Fruit fly (Drosophila melanogaster) whole organism, embryonic: ENCODE data around the gene ast.

Experiments
- CG1024 ChIP-seq: fragments of 200-800 bp; sonication (Bioruptor generic); IDR thresholded peaks from 2 replicates; pipeline ENCODE4 v1.3.6; 2022; ENCODE audit warnings: missing biosample characterization, missing genetic modification characterization
- CG10979 ChIP-seq: fragments of 200-800 bp; sonication (Bioruptor generic); optimal IDR thresholded peaks from 2 replicates; lab custom pipeline; 2018; ENCODE audit warnings: missing biosample characterization, mild to moderate bottlenecking, missing genetic modification characterization, moderate library complexity
- CG12071 ChIP-seq: fragments of 200-800 bp; sonication (Bioruptor generic); optimal IDR thresholded peaks from 3 replicates; lab custom pipeline; 2018; ENCODE audit warnings: missing biosample characterization, mild to moderate bottlenecking, missing genetic modification characterization
- CG12769 ChIP-seq: fragments of 200-800 bp; sonication (Bioruptor generic); optimal IDR thresholded peaks from 2 replicates; lab custom pipeline; 2019; ENCODE audit warnings: missing biosample characterization, mild to moderate bottlenecking, missing genetic modification characterization, moderate library complexity
- CG15011 ChIP-seq: fragments of 200-800 bp; sonication (Bioruptor generic); optimal IDR thresholded peaks from 3 replicates; lab custom pipeline; 2018; ENCODE audit warnings: missing biosample characterization, mild to moderate bottlenecking, missing genetic modification characterization
- CG17359 ChIP-seq: fragments of 200-800 bp; sonication (Bioruptor generic); optimal IDR thresholded peaks from 3 replicates; lab custom pipeline; 2018; ENCODE audit warnings: missing biosample characterization, mild to moderate bottlenecking, missing genetic modification characterization, moderate library complexity
- CG17568 ChIP-seq: fragments of 200-800 bp; sonication (Bioruptor generic); optimal IDR thresholded peaks from 2 replicates; lab custom pipeline; 2018; ENCODE audit warnings: missing biosample characterization, mild to moderate bottlenecking, missing genetic modification characterization, moderate library complexity
- CG17802 ChIP-seq: fragments of 200-800 bp; sonication (Bioruptor generic); optimal IDR thresholded peaks from 2 replicates; lab custom pipeline; 2018; ENCODE audit warnings: missing biosample characterization, mild to moderate bottlenecking, missing genetic modification characterization, moderate library complexity
- CG18599 ChIP-seq: fragments of 200-800 bp; sonication (Bioruptor generic); optimal IDR thresholded peaks from 3 replicates; lab custom pipeline; 2017; ENCODE audit warnings: missing biosample characterization, missing genetic modification characterization, mild to moderate bottlenecking, moderate library complexity, missing genetic modification reagents
- CG2129 ChIP-seq: fragments of 200-800 bp; sonication (Bioruptor generic); IDR thresholded peaks from 2 replicates; pipeline ENCODE4 v1.3.6; 2022; ENCODE audit warnings: missing biosample characterization, missing genetic modification characterization; ENCODE audit not compliant: partially characterized antibody
- CG2199 ChIP-seq: fragments of 200-800 bp; sonication (Bioruptor generic); IDR thresholded peaks from 3 replicates; pipeline ENCODE4 v1.3.6; 2022; ENCODE audit warnings: missing biosample characterization, missing genetic modification characterization
- CG3065 ChIP-seq: fragments of 200-800 bp; sonication (Bioruptor generic); optimal IDR thresholded peaks from 2 replicates; lab custom pipeline; 2016; ENCODE audit warnings: missing biosample characterization, missing genetic modification characterization
- CG3163 ChIP-seq: fragments of 200-800 bp; sonication (Bioruptor generic); optimal IDR thresholded peaks from 3 replicates; lab custom pipeline; 2016; ENCODE audit warnings: missing biosample characterization, missing genetic modification characterization
- CG32532 ChIP-seq: fragments of 200-800 bp; sonication (Bioruptor generic); IDR thresholded peaks from 2 replicates; pipeline ENCODE4 v1.3.6; 2022; ENCODE audit warnings: missing biosample characterization, missing genetic modification characterization
- CG34224 ChIP-seq: fragments of 200-800 bp; sonication (Bioruptor generic); IDR thresholded peaks from 3 replicates; pipeline ENCODE4 v1.3.6; 2022; ENCODE audit warnings: missing biosample characterization, missing genetic modification characterization; ENCODE audit not compliant: partially characterized antibody
- CG5245 ChIP-seq: fragments of 200-800 bp; sonication (Bioruptor generic); optimal IDR thresholded peaks from 3 replicates; lab custom pipeline; 2016; ENCODE audit warnings: missing biosample characterization, missing genetic modification characterization
- CG6813 ChIP-seq: fragments of 200-800 bp; sonication (Bioruptor generic); optimal IDR thresholded peaks from 2 replicates; lab custom pipeline; 2017; ENCODE audit warnings: missing biosample characterization, missing genetic modification characterization, mild to moderate bottlenecking, moderate library complexity, missing genetic modification reagents
- CG7963 ChIP-seq: fragments of 200-800 bp; sonication (Bioruptor generic); IDR thresholded peaks from 3 replicates; pipeline ENCODE4 v1.3.6; 2022; ENCODE audit warnings: missing biosample characterization, missing genetic modification characterization; ENCODE audit not compliant: partially characterized antibody
- CG8388 ChIP-seq: fragments of 200-800 bp; sonication (Bioruptor generic); optimal IDR thresholded peaks from 2 replicates; lab custom pipeline; 2019; ENCODE audit warnings: missing biosample characterization, mild to moderate bottlenecking, missing genetic modification characterization, moderate library complexity
- CG8924 ChIP-seq: fragments of 200-800 bp; optimal IDR thresholded peaks from 3 replicates; lab custom pipeline; 2019; ENCODE audit warnings: missing biosample characterization, mild to moderate bottlenecking, missing genetic modification characterization, moderate library complexity
- CG8944 ChIP-seq: fragments of 200-800 bp; sonication (Bioruptor generic); optimal IDR thresholded peaks from 3 replicates; lab custom pipeline; 2016; ENCODE audit warnings: missing biosample characterization, missing genetic modification characterization
- CHES-1-like ChIP-seq: fragments of 200-800 bp; sonication (Bioruptor generic); optimal IDR thresholded peaks from 2 replicates; lab custom pipeline; 2016; ENCODE audit warnings: missing biosample characterization, missing genetic modification characterization
- CoRest ChIP-seq: fragments of 200-800 bp; sonication (Bioruptor generic); optimal IDR thresholded peaks from 3 replicates; lab custom pipeline; 2018; ENCODE audit warnings: missing biosample characterization, mild to moderate bottlenecking, missing genetic modification characterization, moderate library complexity
- Dll ChIP-seq: fragments of 200-800 bp; sonication (Bioruptor generic); IDR thresholded peaks from 4 replicates; pipeline ENCODE4 v1.3.6; 2022; ENCODE audit warnings: missing biosample characterization, missing genetic modification characterization; ENCODE audit not compliant: partially characterized antibody
- E2f2 ChIP-seq: fragments of 200-800 bp; sonication (Bioruptor generic); IDR thresholded peaks from 2 replicates; pipeline ENCODE4 v1.3.6; 2022; ENCODE audit warnings: missing biosample characterization, missing genetic modification characterization
- Fer3 ChIP-seq: fragments of 200-800 bp; sonication (Bioruptor generic); optimal IDR thresholded peaks from 2 replicates; lab custom pipeline; 2018; ENCODE audit warnings: missing biosample characterization, mild to moderate bottlenecking, missing genetic modification characterization, moderate library complexity
- Hr51 ChIP-seq, 2 experiments: fragments of 200-800 bp; sonication (Bioruptor generic); optimal IDR thresholded peaks; 2 replicates in 1 of 2; 3 replicates in 1 of 2; lab custom pipeline; 2016 to 2018; ENCODE audit warnings: missing biosample characterization in 2 of 2, missing genetic modification characterization in 2 of 2, mild to moderate bottlenecking in 1 of 2, moderate library complexity in 1 of 2
- Max ChIP-seq: fragments of 200-800 bp; sonication (Bioruptor generic); optimal IDR thresholded peaks from 2 replicates; lab custom pipeline; 2016; ENCODE audit warnings: missing biosample characterization, mild to moderate bottlenecking, missing genetic modification characterization
- Meics ChIP-seq: fragments of 200-800 bp; sonication (Bioruptor generic); optimal IDR thresholded peaks from 2 replicates; lab custom pipeline; 2017; ENCODE audit warnings: missing biosample characterization, mild to moderate bottlenecking, missing genetic modification characterization
- Pdp1 ChIP-seq, 2 experiments: fragments of 200-800 bp; sonication (Bioruptor generic); optimal IDR thresholded peaks; 3 replicates each; lab custom pipeline; 2016; ENCODE audit warnings: missing biosample characterization in 2 of 2, missing genetic modification characterization in 2 of 2, mild to moderate bottlenecking in 1 of 2, moderate library complexity in 1 of 2
- Rx ChIP-seq: fragments of 200-800 bp; sonication (Bioruptor generic); IDR thresholded peaks from 2 replicates; pipeline ENCODE4 v1.3.6; 2022; ENCODE audit warnings: missing biosample characterization, missing genetic modification characterization
- Sry-δ ChIP-seq: fragments of 200-800 bp; sonication (Bioruptor generic); optimal IDR thresholded peaks from 2 replicates; lab custom pipeline; 2016; ENCODE audit warnings: missing biosample characterization, missing genetic modification characterization
- Ssrp ChIP-seq: fragments of 200-800 bp; sonication (Bioruptor generic); optimal IDR thresholded peaks from 2 replicates; lab custom pipeline; 2018; ENCODE audit warnings: missing biosample characterization, mild to moderate bottlenecking, missing genetic modification characterization, moderate library complexity
- Stat92E ChIP-seq, 3 experiments: fragments of >200 bp in 2 of 3; fragments of 200-800 bp in 1 of 3; sonication (Bioruptor generic) in 1 of 3; optimal IDR thresholded peaks; 2 replicates each; lab custom pipeline; 2017 to 2019; ENCODE audit warnings: missing biosample characterization in 3 of 3, missing genetic modification characterization in 3 of 3, mild to moderate bottlenecking in 1 of 3, moderate library complexity in 1 of 3
- Trl ChIP-seq, 3 experiments: fragments of >200 bp in 2 of 3; fragments of 200-800 bp in 1 of 3; sonication (Bioruptor generic) in 1 of 3; optimal IDR thresholded peaks; 2 replicates in 1 of 3; 3 replicates in 2 of 3; lab custom pipeline; 2016 to 2017; ENCODE audit warnings: missing biosample characterization in 1 of 3, missing genetic modification characterization in 1 of 3
- ap ChIP-seq: fragments of 200-800 bp; sonication (Bioruptor generic); IDR thresholded peaks from 2 replicates; pipeline ENCODE4 v1.3.6; 2022; ENCODE audit warnings: missing biosample characterization, missing genetic modification characterization
- corto ChIP-seq: fragments of 200-800 bp; sonication (Bioruptor generic); optimal IDR thresholded peaks from 2 replicates; lab custom pipeline; 2016; ENCODE audit warnings: missing biosample characterization, mild to moderate bottlenecking, missing genetic modification characterization, moderate library complexity
- cwo ChIP-seq: fragments of 200-800 bp; sonication (Bioruptor generic); optimal IDR thresholded peaks from 3 replicates; lab custom pipeline; 2017; ENCODE audit warnings: missing biosample characterization, missing genetic modification characterization, mild to moderate bottlenecking, moderate library complexity, missing genetic modification reagents
- dysf ChIP-seq: fragments of 200-800 bp; sonication (Bioruptor generic); IDR thresholded peaks from 3 replicates; pipeline ENCODE4 v1.3.6; 2022; ENCODE audit warnings: missing biosample characterization, missing genetic modification characterization
- gem ChIP-seq: fragments of 200-800 bp; sonication (Bioruptor generic); optimal IDR thresholded peaks from 2 replicates; lab custom pipeline; 2019; ENCODE audit warnings: missing biosample characterization, mild to moderate bottlenecking, missing genetic modification characterization, moderate library complexity
- gfzf ChIP-seq: fragments of 200-800 bp; sonication (Bioruptor generic); optimal IDR thresholded peaks from 2 replicates; lab custom pipeline; 2016; ENCODE audit warnings: missing biosample characterization, mild to moderate bottlenecking, missing genetic modification characterization, moderate library complexity
- mirr ChIP-seq: fragments of 200-800 bp; sonication (Bioruptor generic); optimal IDR thresholded peaks from 3 replicates; lab custom pipeline; 2018; ENCODE audit warnings: missing biosample characterization, mild to moderate bottlenecking, missing genetic modification characterization
- sd ChIP-seq: fragments of 200-800 bp; sonication (Bioruptor generic); optimal IDR thresholded peaks from 3 replicates; lab custom pipeline; 2018; ENCODE audit warnings: missing biosample characterization, mild to moderate bottlenecking, missing genetic modification characterization, moderate library complexity
- so ChIP-seq: fragments of 200-800 bp; sonication (Bioruptor generic); IDR thresholded peaks from 3 replicates; pipeline ENCODE4 v1.3.6; 2022; ENCODE audit warnings: missing biosample characterization, missing genetic modification characterization
- vnd ChIP-seq: fragments of 200-800 bp; sonication (Bioruptor generic); IDR thresholded peaks from 3 replicates; pipeline ENCODE4 v1.3.6; 2022; ENCODE audit warnings: missing biosample characterization, missing genetic modification characterization; ENCODE audit not compliant: partially characterized antibody
- yki ChIP-seq: fragments of >200 bp; optimal IDR thresholded peaks from 3 replicates; lab custom pipeline; 2018

ast gene

dm6 chr2L:1124265-1124664 is 46.5 kb downstream of the ast start (continued):
- TF ChIP-seq Max (GFP tag; lab: Kevin White, UChicago): no peak
- TF ChIP-seq Pdp1 (GFP tag; optimal IDR thresholded peaks at IDR 0.05; lab: Kevin White, UChicago): peak in 1 of 2 experiments; percentile 40
- TF ChIP-seq vnd (GFP tag; lab: Robert Waterston, UW): 0 out of 3 replicates have a peak, but pooled peaks have one; percentile 22
- TF ChIP-seq ap (GFP tag; lab: Robert Waterston, UW): no peak
- TF ChIP-seq CG8924: no peak
- no peak for TF ChIP-seq Stat92E (GFP tag; optimal IDR thresholded peaks at IDR 0.05; lab: Kevin White, UChicago)
- TF ChIP-seq, all 482 proteins: peak for 3

- TF ChIP-seq CG5245 (GFP tag; lab: Kevin White, UChicago) (no peak), Trl (optimal IDR thresholded peaks at IDR 0.05; lab: Kevin White, UChicago) (no peak), Trl (GFP tag; optimal IDR thresholded peaks at IDR 0.05; lab: Kevin White, UChicago) (no peak), Ssrp (tag; lab: Kevin White, UChicago) (no peak), gem (peak; percentile 92), so (GFP tag; lab: Robert Waterston, UW) (no peak), CG8388 (no peak), CG17568 (GFP tag; lab: Kevin White, UChicago) (no peak), CG18599 (peak; percentile 25), CG8924 (no peak), cwo (GFP tag; lab: Kevin White, UChicago) (peak; percentile 63), Sry-δ (GFP tag; lab: Kevin White, UChicago) (no peak), CG2129 (no peak), CoRest (tag; lab: Kevin White, UChicago) (no peak), CHES-1-like (no peak), dysf (no peak), E2f2 (no peak), CG1024 (no peak), CG17359 (no peak), ap (GFP tag; lab: Robert Waterston, UW) (no peak), CG34224 (GFP tag; lab: Robert Waterston, UW) (no peak), Hr51 (GFP tag; optimal IDR thresholded peaks at IDR 0.05; lab: Kevin White, UChicago) (no peak), CG32532 (GFP tag; lab: Robert Waterston, UW) (peak; percentile 10; the same call in 1 of the 2 replicates), yki (lab: Kevin White, UChicago) (no peak), Dll (GFP tag; lab: Robert Waterston, UW) (no peak), corto (GFP tag; lab: Kevin White, UChicago) (no peak), CG3163 (no peak), CG7963 (GFP tag; lab: Robert Waterston, UW) (no peak), Fer3 (tag; lab: Kevin White, UChicago) (peak; percentile 5), CG15011 (GFP tag; lab: Kevin White, UChicago) (peak; percentile 24), Pdp1 (GFP tag; optimal IDR thresholded peaks at IDR 0.05; lab: Kevin White, UChicago) (peak in 1 of 2 experiments; percentile 26), CG17802 (no peak), sd (tag; lab: Kevin White, UChicago) (peak; percentile 31), CG2199 (GFP tag; lab: Robert Waterston, UW) (no peak), CG12071 (GFP tag; lab: Kevin White, UChicago) (peak; percentile 3), CG6813 (GFP tag; lab: Kevin White, UChicago) (peak; percentile 15), mirr (GFP tag; lab: Kevin White, UChicago) (peak; percentile 69), Meics (no peak), Rx (no peak), CG3065 (GFP tag; lab: Kevin White, UChicago) (no peak), gfzf (GFP tag; lab: Kevin White, UChicago) (no peak), CG10979 (tag; lab: Kevin White, UChicago) (no peak), CG12769 (tag; lab: Kevin White, UChicago) (peak; percentile 55), CG8944 (GFP tag; lab: Kevin White, UChicago) (no peak)
Observed at dm6 chr2L:1125437-1125836, 47.7 kb downstream of the ast start.
